Fruit fly (Drosophila melanogaster): ENCODE data around the gene CG6325.

DNA sequence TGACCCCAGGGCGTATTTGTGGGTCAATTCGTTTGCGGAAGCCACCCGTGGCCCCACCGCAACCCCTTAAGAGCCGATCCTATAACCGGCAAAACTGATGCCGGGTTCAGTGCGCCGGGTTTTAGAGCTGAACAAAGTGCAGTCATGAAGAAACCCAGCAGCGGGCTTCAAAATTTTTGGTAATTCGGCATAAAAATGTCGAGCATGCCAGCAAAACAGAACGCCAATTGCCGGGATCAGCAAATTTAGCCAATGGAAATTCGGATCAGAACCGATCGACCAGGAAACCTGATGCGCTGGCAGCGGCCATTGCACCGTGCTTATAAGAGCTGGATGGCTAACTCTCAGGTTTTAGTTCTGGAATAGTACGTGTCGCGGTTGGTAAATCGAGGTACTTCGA is 573 bp upstream of the CG6325 start:
- TF ChIP-seq psq (optimal IDR thresholded peaks at IDR 0.05) (no peak), usp (GFP tag; optimal IDR thresholded peaks at IDR 0.05) (no peak), CG8478 (optimal IDR thresholded peaks at IDR 0.05) (no peak), pan (optimal IDR thresholded peaks at IDR 0.05) (no peak)

All from whole organism.